Worm (Caenorhabditis elegans) whole organism, L2 larva: ENCODE measurements around the gene vab-19.
A peak's percentile ranks its signal among the peaks of the same experiment; 100 is the strongest.

Experiments used
- C34F6.9 ChIP-seq: fragments of 150-350 bp; optimal IDR thresholded peaks from 2 replicates; lab custom pipeline; 2014; ENCODE audit warnings: missing biosample characterization, missing genetic modification characterization
- F13H6.1 ChIP-seq: sonication (generic microtip); optimal IDR thresholded peaks from 2 replicates; lab custom pipeline; 2016; ENCODE audit warnings: missing genetic modification characterization, missing compliant biosample characterization
- R02D3.7 ChIP-seq: fragments of 150-350 bp; optimal IDR thresholded peaks from 2 replicates; lab custom pipeline; 2014; ENCODE audit warnings: missing biosample characterization, missing genetic modification characterization
- ZK546.5 ChIP-seq: sonication (generic microtip); optimal IDR thresholded peaks from 2 replicates; lab custom pipeline; 2017; ENCODE audit warnings: missing biosample characterization, missing genetic modification characterization
- alr-1 ChIP-seq: fragments of 150-350 bp; optimal IDR thresholded peaks from 2 replicates; lab custom pipeline; 2014; ENCODE audit warnings: missing biosample characterization, missing genetic modification characterization
- aly-2 ChIP-seq: fragments of 150-350 bp; optimal IDR thresholded peaks from 2 replicates; lab custom pipeline; 2014; ENCODE audit warnings: missing biosample characterization, missing genetic modification characterization
- ama-1 ChIP-seq: fragments of 150-350 bp; optimal IDR thresholded peaks from 2 replicates; lab custom pipeline; 2018; ENCODE audit warnings: inconsistent platforms
- ceh-16 ChIP-seq: fragments of 150-350 bp; optimal IDR thresholded peaks from 2 replicates; lab custom pipeline; 2014; ENCODE audit warnings: missing biosample characterization, missing genetic modification characterization
- crh-2 ChIP-seq: sonication (generic microtip); optimal IDR thresholded peaks from 2 replicates; lab custom pipeline; 2017; ENCODE audit warnings: missing biosample characterization, missing genetic modification characterization
- egl-27 ChIP-seq: sonication (generic microtip); optimal IDR thresholded peaks from 3 replicates; lab custom pipeline; 2017; ENCODE audit warnings: missing biosample characterization, missing genetic modification reagents, missing genetic modification characterization
- fos-1 ChIP-seq: fragments of 150-350 bp; optimal IDR thresholded peaks from 2 replicates; lab custom pipeline; 2014; ENCODE audit warnings: missing biosample characterization, missing genetic modification characterization
- gmeb-1 ChIP-seq: fragments of 150-350 bp; optimal IDR thresholded peaks from 2 replicates; lab custom pipeline; 2014; ENCODE audit warnings: missing biosample characterization, missing genetic modification characterization
- lin-11 ChIP-seq: fragments of 150-350 bp; sonication (generic microtip); optimal IDR thresholded peaks from 2 replicates; lab custom pipeline; 2014; ENCODE audit warnings: missing biosample characterization, missing genetic modification characterization, inconsistent platforms, mixed read lengths
- lin-13 ChIP-seq: fragments of 150-350 bp; optimal IDR thresholded peaks from 2 replicates; lab custom pipeline; 2014; ENCODE audit warnings: missing biosample characterization, missing genetic modification reagents, missing genetic modification characterization
- lsy-2 ChIP-seq, 2 experiments: fragments of 150-350 bp in 1 of 2; sonication (generic microtip) in 1 of 2; optimal IDR thresholded peaks; 2 replicates each; lab custom pipeline; 2014 to 2017; ENCODE audit warnings: missing biosample characterization in 2 of 2, missing genetic modification characterization in 2 of 2
- mab-5 ChIP-seq: fragments of 150-350 bp; optimal IDR thresholded peaks from 2 replicates; lab custom pipeline; 2014; ENCODE audit warnings: missing biosample characterization, missing genetic modification characterization
- nhr-10 ChIP-seq: sonication (generic microtip); optimal IDR thresholded peaks from 2 replicates; lab custom pipeline; 2017; ENCODE audit warnings: missing biosample characterization, missing genetic modification characterization
- nhr-11 ChIP-seq: fragments of 150-350 bp; optimal IDR thresholded peaks from 2 replicates; lab custom pipeline; 2014; ENCODE audit warnings: missing biosample characterization, missing genetic modification characterization
- nhr-129 ChIP-seq: fragments of 150-350 bp; optimal IDR thresholded peaks from 2 replicates; lab custom pipeline; 2014; ENCODE audit warnings: missing biosample characterization, missing genetic modification characterization
- nhr-21 ChIP-seq: fragments of 150-350 bp; optimal IDR thresholded peaks from 2 replicates; lab custom pipeline; 2014; ENCODE audit warnings: missing biosample characterization, missing genetic modification characterization
- nhr-25 ChIP-seq: fragments of 150-350 bp; sonication (generic microtip); optimal IDR thresholded peaks from 3 replicates; lab custom pipeline; 2014; ENCODE audit warnings: missing biosample characterization, missing genetic modification characterization
- nhr-6 ChIP-seq: fragments of 150-350 bp; optimal IDR thresholded peaks from 2 replicates; lab custom pipeline; 2014; ENCODE audit warnings: missing biosample characterization, missing genetic modification characterization
- peb-1 ChIP-seq: fragments of 150-350 bp; optimal IDR thresholded peaks from 2 replicates; lab custom pipeline; 2014; ENCODE audit warnings: missing biosample characterization, missing genetic modification characterization
- sem-4 ChIP-seq: fragments of 150-350 bp; optimal IDR thresholded peaks from 2 replicates; lab custom pipeline; 2014; ENCODE audit warnings: missing biosample characterization, missing genetic modification reagents, missing genetic modification characterization
- snpc-4 ChIP-seq: fragments of 150-350 bp; optimal IDR thresholded peaks from 2 replicates; lab custom pipeline; 2014; ENCODE audit warnings: missing biosample characterization, missing genetic modification characterization
- unc-39 ChIP-seq: fragments of 150-350 bp; optimal IDR thresholded peaks from 2 replicates; lab custom pipeline; 2014; ENCODE audit warnings: missing biosample characterization, missing genetic modification characterization
- unc-55 ChIP-seq: fragments of 150-350 bp; sonication (generic microtip); optimal IDR thresholded peaks from 3 replicates; lab custom pipeline; 2014; ENCODE audit warnings: missing biosample characterization, missing genetic modification reagents, missing genetic modification characterization
- unc-62 ChIP-seq: fragments of 150-350 bp; optimal IDR thresholded peaks from 2 replicates; lab custom pipeline; 2014; ENCODE audit warnings: missing biosample characterization, missing genetic modification reagents, missing genetic modification characterization
- ztf-11 ChIP-seq: sonication (generic microtip); optimal IDR thresholded peaks from 2 replicates; lab custom pipeline; 2017; ENCODE audit warnings: missing biosample characterization, missing genetic modification characterization
- ztf-4 ChIP-seq: fragments of 150-350 bp; optimal IDR thresholded peaks from 2 replicates; lab custom pipeline; 2014; ENCODE audit warnings: missing biosample characterization, missing genetic modification characterization

The vab-19 gene

ce11 chrII:2403984-2404383, 39.1 kb upstream of the vab-19 start, which contains the start of gene F16G10.1:
F16G10.1 (plus strand) TSS chrII:2404284.
- TF ChIP-seq lsy-2 (tag; optimal IDR thresholded peaks at IDR 0.05; lab: Kevin White, UChicago) = no peak
- no peak for TF ChIP-seq nhr-129
- no peak for TF ChIP-seq unc-39 (tag; lab: Kevin White, UChicago)
- TF ChIP-seq ama-1 (lab: Kevin White, UChicago) = no peak

DNA sequence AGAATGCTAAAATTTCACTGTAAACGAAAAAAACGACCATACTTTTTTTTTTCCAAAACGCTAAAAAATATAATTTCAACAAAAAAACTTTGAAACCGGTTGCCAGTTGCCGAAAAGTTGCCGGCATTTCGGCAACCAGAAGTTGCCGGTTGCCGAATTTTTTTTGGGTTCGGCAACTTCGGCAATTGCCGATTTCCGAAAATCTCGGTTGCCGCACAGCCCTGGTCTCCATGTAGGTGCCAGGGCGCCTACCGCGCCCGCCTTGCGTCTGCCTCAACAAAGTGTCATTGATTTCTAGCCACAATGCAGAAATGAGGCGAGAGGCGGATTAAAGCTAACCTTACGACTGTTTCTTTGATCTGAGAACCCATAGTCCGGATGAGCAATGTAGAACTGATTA, 32.0 kb upstream of the vab-19 start:
- no peak for TF ChIP-seq alr-1
- no peak for TF ChIP-seq snpc-4 (tag; lab: Kevin White, UChicago)
- no peak for TF ChIP-seq ztf-4 (tag; lab: Kevin White, UChicago)
- TF ChIP-seq mab-5 (tag; lab: Kevin White, UChicago) = no peak
- TF ChIP-seq sem-4 (tag; lab: Kevin White, UChicago) = no peak
- no peak for TF ChIP-seq lin-11
- TF ChIP-seq F13H6.1 = no peak
- TF ChIP-seq lsy-2 (tag; optimal IDR thresholded peaks at IDR 0.05; lab: Kevin White, UChicago) = no peak
- no peak for TF ChIP-seq lin-13 (GFP tag; lab: Kevin White, UChicago)
- TF ChIP-seq C34F6.9 = no peak
- no peak for TF ChIP-seq ceh-16 (tag; lab: Kevin White, UChicago)
- TF ChIP-seq nhr-25 = no peak
- no peak for TF ChIP-seq egl-27 (tag; lab: Kevin White, UChicago)

DNA sequence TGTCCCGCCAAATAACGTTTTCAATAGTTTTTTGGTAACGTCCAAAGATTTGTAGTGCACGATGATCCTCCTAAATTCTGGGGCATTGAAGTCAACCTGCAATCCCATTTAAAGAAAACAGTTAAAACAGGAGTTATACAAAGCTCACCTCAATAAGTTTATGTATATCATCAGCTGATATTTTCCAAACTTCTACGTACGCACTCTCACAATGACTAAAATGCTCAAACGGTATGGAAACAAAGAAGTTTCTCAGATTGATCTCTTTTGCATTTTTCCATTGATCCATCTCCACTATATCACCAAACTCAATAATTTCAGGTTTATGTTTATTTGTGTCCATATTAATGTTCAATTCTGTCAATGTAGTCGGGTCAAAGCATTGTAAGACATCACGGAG, 31.5 kb upstream of the vab-19 start:
- TF ChIP-seq peb-1 (tag; lab: Kevin White, UChicago) (no peak), aly-2 (no peak)
- TF ChIP-seq, all 48 proteins: peak for 0

ce11 chrII:2412649-2413048, 30.4 kb upstream of the vab-19 start, which contains the start of gene fbxa-182:
fbxa-182 (minus strand) TSS chrII:2412749.
- TF ChIP-seq nhr-6 (tag; lab: Kevin White, UChicago) = no peak

ce11 chrII:2415439-2415838, 27.6 kb upstream of the vab-19 start, which contains the start of gene fbxa-4:
fbxa-4 (minus strand) TSS chrII:2415531.
- TF ChIP-seq snpc-4 (tag; lab: Kevin White, UChicago) = no peak
- no peak for TF ChIP-seq aly-2
- peak; percentile 6 for TF ChIP-seq gmeb-1
- TF ChIP-seq lin-13 (GFP tag; lab: Kevin White, UChicago) = no peak
- peak; percentile 37 for TF ChIP-seq fos-1 (tag; lab: Kevin White, UChicago)
- no peak for TF ChIP-seq nhr-10
- TF ChIP-seq crh-2 (tag; lab: Kevin White, UChicago) = peak; percentile 5

DNA sequence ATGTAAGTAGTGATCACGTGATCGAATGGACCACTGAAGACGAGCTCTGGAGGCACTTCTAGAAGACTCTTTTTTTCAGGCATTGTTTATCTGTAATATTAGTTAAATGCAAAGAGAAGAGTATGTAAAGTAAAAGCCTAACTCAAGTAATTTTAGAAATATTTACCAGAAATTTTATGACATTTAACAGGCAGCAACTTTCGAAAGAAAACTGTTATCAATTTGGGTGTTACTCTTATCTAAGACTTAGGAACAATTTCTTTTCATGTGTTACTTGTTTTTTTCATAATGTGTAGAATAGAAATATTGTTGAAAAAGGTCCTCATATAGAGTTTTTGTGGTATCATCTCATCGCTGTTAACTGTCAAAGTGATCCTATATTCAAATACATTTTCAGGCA, 25.2 kb upstream of the vab-19 start, which contains the start of the genes F42G2.5 and F42G2.7:
Gene F42G2.5, minus strand, starts transcription at position 101 of the 400 bp plus-strand sequence.
Gene F42G2.7, plus strand, starts transcription at position 270 of the 400 bp plus-strand sequence.
- TF ChIP-seq nhr-10 (no peak), crh-2 (tag; lab: Kevin White, UChicago) (no peak), gmeb-1 (peak; percentile 5), fos-1 (tag; lab: Kevin White, UChicago) (peak; percentile 32)

- no peak for TF ChIP-seq egl-27 (tag; lab: Kevin White, UChicago)
- TF ChIP-seq, all 48 proteins: peak for 0
These were observed 24.2 kb upstream of the vab-19 start, which contains the start of gene fbxc-20 for ce11 chrII:2418836-2419235. fbxc-20 (plus strand) TSS chrII:2419136.

DNA sequence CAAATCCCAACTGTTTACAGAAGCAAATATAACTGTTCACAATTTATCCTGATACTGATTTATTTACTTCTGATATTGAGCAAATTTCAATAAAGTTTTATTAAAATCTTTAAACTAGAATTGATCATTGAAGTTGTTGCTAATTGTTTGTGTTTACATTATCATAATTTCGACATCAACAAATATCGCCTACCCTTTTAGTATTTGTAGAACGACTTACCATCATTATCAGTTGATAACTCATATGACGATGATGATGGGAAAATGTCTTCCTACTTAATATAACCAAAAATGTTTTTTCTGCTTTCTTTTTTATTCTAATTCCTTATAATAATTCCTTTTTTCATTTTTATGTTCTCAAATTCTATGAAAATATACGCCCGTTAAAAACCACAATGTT, 22.4 kb upstream of the vab-19 start:
- TF ChIP-seq gmeb-1 (peak; percentile 1), crh-2 (tag; lab: Kevin White, UChicago) (peak; percentile 2), C34F6.9 (no peak), nhr-21 (tag; lab: Kevin White, UChicago) (no peak), nhr-129 (peak; percentile 76), lsy-2 (tag; optimal IDR thresholded peaks at IDR 0.05; lab: Kevin White, UChicago) (no peak), fos-1 (tag; lab: Kevin White, UChicago) (peak; percentile 38)

- TF ChIP-seq unc-62 (GFP tag; lab: Kevin White, UChicago) = no peak
- TF ChIP-seq lin-11 = no peak
- no peak for TF ChIP-seq alr-1
- TF ChIP-seq lin-13 (GFP tag; lab: Kevin White, UChicago) = no peak
- no peak for TF ChIP-seq ceh-16 (tag; lab: Kevin White, UChicago)
- TF ChIP-seq snpc-4 (tag; lab: Kevin White, UChicago) = no peak
- TF ChIP-seq ZK546.5 = no peak
- no peak for TF ChIP-seq peb-1 (tag; lab: Kevin White, UChicago)
- no peak for TF ChIP-seq ama-1 (lab: Kevin White, UChicago)
- no peak for TF ChIP-seq ztf-11 (tag; lab: Kevin White, UChicago)
- TF ChIP-seq nhr-11 (tag; lab: Kevin White, UChicago) = no peak
- TF ChIP-seq sem-4 (tag; lab: Kevin White, UChicago) = no peak
- no peak for TF ChIP-seq C34F6.9
- no peak for TF ChIP-seq mab-5 (tag; lab: Kevin White, UChicago)
- no peak for TF ChIP-seq fos-1 (tag; lab: Kevin White, UChicago)
- no peak for TF ChIP-seq R02D3.7
- no peak for TF ChIP-seq unc-55 (GFP tag; lab: Kevin White, UChicago)
These were observed 21.9 kb upstream of the vab-19 start for ce11 chrII:2421185-2421584.
